Fruit fly (Drosophila melanogaster) whole organism, embryonic: ENCODE results near the gene CG14947.
A peak's percentile ranks its signal among the peaks of the same experiment; 100 is the strongest.

ENCODE experiments used
- Asciz ChIP-seq: fragments of 200-800 bp; sonication (Bioruptor generic); optimal IDR thresholded peaks from 2 replicates; lab custom pipeline; 2017; ENCODE audit warnings: missing biosample characterization, mild to moderate bottlenecking, missing genetic modification characterization, missing genetic modification reagents
- B-H2 ChIP-seq: fragments of 200-800 bp; sonication (Bioruptor generic); optimal IDR thresholded peaks from 2 replicates; lab custom pipeline; 2018; ENCODE audit warnings: missing biosample characterization, mild to moderate bottlenecking, missing genetic modification characterization
- CG1024 ChIP-seq: fragments of 200-800 bp; sonication (Bioruptor generic); IDR thresholded peaks from 2 replicates; pipeline ENCODE4 v1.3.6; 2022; ENCODE audit warnings: missing biosample characterization, missing genetic modification characterization
- CG10959 ChIP-seq: fragments of 200-800 bp; sonication (Bioruptor generic); IDR thresholded peaks from 2 replicates; pipeline ENCODE4 v1.3.6; 2022; ENCODE audit warnings: missing biosample characterization, missing genetic modification characterization
- CG10979 ChIP-seq: fragments of 200-800 bp; sonication (Bioruptor generic); optimal IDR thresholded peaks from 2 replicates; lab custom pipeline; 2018; ENCODE audit warnings: missing biosample characterization, mild to moderate bottlenecking, missing genetic modification characterization, moderate library complexity
- CG12391 ChIP-seq: fragments of 200-800 bp; sonication (Bioruptor generic); optimal IDR thresholded peaks from 3 replicates; lab custom pipeline; 2018; ENCODE audit warnings: missing biosample characterization, mild to moderate bottlenecking, missing genetic modification characterization, moderate library complexity
- CG12744 ChIP-seq: fragments of 200-800 bp; sonication (Bioruptor generic); optimal IDR thresholded peaks from 2 replicates; lab custom pipeline; 2016; ENCODE audit warnings: missing biosample characterization, missing genetic modification characterization
- CG13123 ChIP-seq: fragments of 200-800 bp; sonication (Bioruptor generic); optimal IDR thresholded peaks from 2 replicates; lab custom pipeline; 2016; ENCODE audit warnings: missing biosample characterization, missing genetic modification characterization
- CG13296 ChIP-seq: fragments of 200-800 bp; sonication (Bioruptor generic); optimal IDR thresholded peaks from 3 replicates; lab custom pipeline; 2018; ENCODE audit warnings: missing biosample characterization, mild to moderate bottlenecking, missing genetic modification characterization
- CG15269 ChIP-seq: fragments of 200-800 bp; sonication (Bioruptor generic); optimal IDR thresholded peaks from 2 replicates; lab custom pipeline; 2018; ENCODE audit warnings: missing biosample characterization, mild to moderate bottlenecking, missing genetic modification characterization, moderate library complexity
- CG17802 ChIP-seq: fragments of 200-800 bp; sonication (Bioruptor generic); optimal IDR thresholded peaks from 2 replicates; lab custom pipeline; 2018; ENCODE audit warnings: missing biosample characterization, mild to moderate bottlenecking, missing genetic modification characterization, moderate library complexity
- CG1832 ChIP-seq: fragments of 200-800 bp; sonication (Bioruptor generic); optimal IDR thresholded peaks from 2 replicates; lab custom pipeline; 2017; ENCODE audit warnings: missing biosample characterization, mild to moderate bottlenecking, missing genetic modification characterization, inconsistent platforms
- CG30020 ChIP-seq: fragments of 200-800 bp; optimal IDR thresholded peaks from 2 replicates; lab custom pipeline; 2019; ENCODE audit warnings: missing biosample characterization, mild to moderate bottlenecking, missing genetic modification characterization, moderate library complexity
- CG3065 ChIP-seq: fragments of 200-800 bp; sonication (Bioruptor generic); optimal IDR thresholded peaks from 2 replicates; lab custom pipeline; 2016; ENCODE audit warnings: missing biosample characterization, missing genetic modification characterization
- CG42726 ChIP-seq: fragments of 200-800 bp; sonication (Bioruptor generic); IDR thresholded peaks from 2 replicates; pipeline ENCODE4 v1.3.6; 2022; ENCODE audit warnings: missing biosample characterization, missing genetic modification characterization; ENCODE audit not compliant: partially characterized antibody
- CG4328 ChIP-seq: fragments of 200-800 bp; sonication (Bioruptor generic); optimal IDR thresholded peaks from 3 replicates; lab custom pipeline; 2017; ENCODE audit warnings: missing biosample characterization, missing genetic modification reagents, missing genetic modification characterization
- CG4854 ChIP-seq: fragments of 200-800 bp; sonication (Bioruptor generic); optimal IDR thresholded peaks from 2 replicates; lab custom pipeline; 2016; ENCODE audit warnings: missing biosample characterization, missing genetic modification characterization, inconsistent platforms
- CG6765 ChIP-seq: fragments of 200-800 bp; sonication (Bioruptor generic); optimal IDR thresholded peaks from 3 replicates; lab custom pipeline; 2017; ENCODE audit warnings: missing biosample characterization, mild to moderate bottlenecking, missing genetic modification characterization
- CG6813 ChIP-seq: fragments of 200-800 bp; sonication (Bioruptor generic); optimal IDR thresholded peaks from 2 replicates; lab custom pipeline; 2017; ENCODE audit warnings: missing biosample characterization, missing genetic modification characterization, mild to moderate bottlenecking, moderate library complexity, missing genetic modification reagents
- CG7357 ChIP-seq: fragments of 200-800 bp; sonication (Bioruptor generic); IDR thresholded peaks from 3 replicates; pipeline ENCODE4 v1.3.6; 2022; ENCODE audit warnings: missing biosample characterization, missing genetic modification characterization
- CG9609 ChIP-seq: fragments of 200-800 bp; sonication (Bioruptor generic); optimal IDR thresholded peaks from 3 replicates; lab custom pipeline; 2016; ENCODE audit warnings: missing biosample characterization, missing genetic modification characterization
- Dek ChIP-seq: fragments of 200-800 bp; sonication (Bioruptor generic); optimal IDR thresholded peaks from 3 replicates; lab custom pipeline; 2019; ENCODE audit warnings: missing biosample characterization, mild to moderate bottlenecking, missing genetic modification characterization, moderate library complexity
- Ets97D ChIP-seq: fragments of 200-800 bp; sonication (Bioruptor generic); optimal IDR thresholded peaks from 3 replicates; lab custom pipeline; 2016; ENCODE audit warnings: missing biosample characterization, missing genetic modification characterization
- Hr51 ChIP-seq, 2 experiments: fragments of 200-800 bp; sonication (Bioruptor generic); optimal IDR thresholded peaks; 2 replicates in 1 of 2; 3 replicates in 1 of 2; lab custom pipeline; 2016 to 2018; ENCODE audit warnings: missing biosample characterization in 2 of 2, missing genetic modification characterization in 2 of 2, mild to moderate bottlenecking in 1 of 2, moderate library complexity in 1 of 2
- Hr78 ChIP-seq, 2 experiments: fragments of 200-800 bp in 1 of 2; fragments of >200 bp in 1 of 2; sonication (Bioruptor generic) in 1 of 2; optimal IDR thresholded peaks; 2 replicates each; lab custom pipeline; 2017 to 2019; ENCODE audit warnings: missing biosample characterization in 2 of 2, missing genetic modification characterization in 2 of 2, mild to moderate bottlenecking in 1 of 2, moderate library complexity in 1 of 2
- Meics ChIP-seq: fragments of 200-800 bp; sonication (Bioruptor generic); optimal IDR thresholded peaks from 2 replicates; lab custom pipeline; 2017; ENCODE audit warnings: missing biosample characterization, mild to moderate bottlenecking, missing genetic modification characterization
- NK7.1 ChIP-seq: fragments of 200-800 bp; sonication (Bioruptor generic); optimal IDR thresholded peaks from 3 replicates; lab custom pipeline; 2016; ENCODE audit warnings: missing biosample characterization, missing genetic modification characterization
- Nf-YB ChIP-seq: fragments of 200-800 bp; sonication (Bioruptor generic); optimal IDR thresholded peaks from 3 replicates; lab custom pipeline; 2019; ENCODE audit warnings: missing biosample characterization, mild to moderate bottlenecking, missing genetic modification characterization, moderate library complexity
- ase ChIP-seq: fragments of 200-800 bp; sonication (Bioruptor generic); IDR thresholded peaks from 3 replicates; pipeline ENCODE4 v1.3.6; 2022; ENCODE audit warnings: missing biosample characterization, missing genetic modification characterization
- br ChIP-seq: fragments of >200 bp; optimal IDR thresholded peaks from 2 replicates; lab custom pipeline; 2017
- chm ChIP-seq: fragments of 200-800 bp; sonication (Bioruptor generic); IDR thresholded peaks from 2 replicates; pipeline ENCODE4 v1.3.6; 2022; ENCODE audit warnings: missing biosample characterization, missing genetic modification characterization
- ci ChIP-seq: fragments of 200-800 bp; sonication (Bioruptor generic); IDR thresholded peaks from 3 replicates; pipeline ENCODE4 v1.3.6; 2022; ENCODE audit warnings: missing biosample characterization, missing genetic modification characterization
- ewg ChIP-seq: fragments of 200-800 bp; sonication (Bioruptor generic); optimal IDR thresholded peaks from 3 replicates; lab custom pipeline; 2017; ENCODE audit warnings: mild to moderate bottlenecking, missing biosample characterization, missing genetic modification reagents, missing genetic modification characterization
- exex ChIP-seq: fragments of 200-800 bp; sonication (Bioruptor generic); optimal IDR thresholded peaks from 4 replicates; lab custom pipeline; 2018; ENCODE audit warnings: missing biosample characterization, mild to moderate bottlenecking, missing genetic modification characterization, moderate library complexity
- gcm ChIP-seq: fragments of 200-800 bp; sonication (Bioruptor generic); optimal IDR thresholded peaks from 2 replicates; lab custom pipeline; 2019; ENCODE audit warnings: missing biosample characterization, mild to moderate bottlenecking, missing genetic modification characterization, moderate library complexity
- gcm2 ChIP-seq: fragments of 200-800 bp; sonication (Bioruptor generic); optimal IDR thresholded peaks from 2 replicates; lab custom pipeline; 2016; ENCODE audit warnings: missing biosample characterization, missing genetic modification characterization
- h ChIP-seq: fragments of >200 bp; optimal IDR thresholded peaks from 2 replicates; lab custom pipeline; 2017
- hth ChIP-seq: fragments of >200 bp; optimal IDR thresholded peaks from 2 replicates; lab custom pipeline; 2017; ENCODE audit warnings: inconsistent platforms
- ind ChIP-seq: fragments of 200-800 bp; sonication (Bioruptor generic); optimal IDR thresholded peaks from 3 replicates; lab custom pipeline; 2016; ENCODE audit warnings: missing biosample characterization, missing genetic modification characterization
- lov ChIP-seq, 2 experiments: fragments of 200-800 bp in 1 of 2; fragments of >200 bp in 1 of 2; sonication (Bioruptor generic) in 1 of 2; IDR thresholded peaks in 1 of 2; optimal IDR thresholded peaks in 1 of 2; 2 replicates in 1 of 2; 3 replicates in 1 of 2; pipeline versions ENCODE4 v1.3.6 to Lab custom; 2017 to 2022; ENCODE audit warnings: missing biosample characterization in 1 of 2, missing genetic modification characterization in 1 of 2
- pho ChIP-seq: fragments of 200-800 bp; sonication (Bioruptor generic); optimal IDR thresholded peaks from 2 replicates; lab custom pipeline; 2016; ENCODE audit warnings: missing biosample characterization, missing genetic modification characterization
- row ChIP-seq: fragments of 200-800 bp; sonication (Bioruptor generic); IDR thresholded peaks from 3 replicates; pipeline ENCODE4 v1.3.6; 2022; ENCODE audit warnings: missing biosample characterization, missing genetic modification characterization
- sens-2 ChIP-seq: fragments of 200-800 bp; sonication (Bioruptor generic); IDR thresholded peaks from 2 replicates; pipeline ENCODE4 v1.3.6; 2022; ENCODE audit warnings: missing biosample characterization, missing genetic modification characterization
- seq ChIP-seq: fragments of 200-800 bp; sonication (Bioruptor generic); IDR thresholded peaks from 2 replicates; pipeline ENCODE4 v1.3.6; 2022; ENCODE audit warnings: missing biosample characterization, missing genetic modification characterization
- sr ChIP-seq: fragments of 200-800 bp; sonication (Bioruptor generic); IDR thresholded peaks from 3 replicates; pipeline ENCODE4 v1.3.6; 2022; ENCODE audit warnings: missing biosample characterization, missing genetic modification characterization
- tap ChIP-seq: fragments of 200-800 bp; optimal IDR thresholded peaks from 3 replicates; lab custom pipeline; 2019; ENCODE audit warnings: missing biosample characterization, mild to moderate bottlenecking, missing genetic modification characterization, moderate library complexity
- tin ChIP-seq: fragments of 200-800 bp; sonication (Bioruptor generic); optimal IDR thresholded peaks from 3 replicates; lab custom pipeline; 2016; ENCODE audit warnings: missing biosample characterization, missing genetic modification characterization
- tll ChIP-seq, 2 experiments: fragments of 200-800 bp in 1 of 2; fragments of >200 bp in 1 of 2; sonication (Bioruptor generic) in 1 of 2; optimal IDR thresholded peaks; 2 replicates each; lab custom pipeline; 2017 to 2019; ENCODE audit warnings: missing biosample characterization in 2 of 2, missing genetic modification characterization in 2 of 2, mild to moderate bottlenecking in 1 of 2, moderate library complexity in 1 of 2
- unc-4 ChIP-seq: fragments of 200-800 bp; sonication (Bioruptor generic); IDR thresholded peaks from 2 replicates; pipeline ENCODE4 v1.3.6; 2022; ENCODE audit warnings: missing biosample characterization, missing genetic modification characterization; ENCODE audit not compliant: partially characterized antibody

CG14947 gene

dm6 chr2L:12108779-12109564 lies 33.1 kb downstream of the CG14947 start, which contains the start of the genes Rab6 and Phae1 (continued):
- TF ChIP-seq gcm2 (GFP tag; lab: Kevin White, UChicago) (no peak), CG7357 (GFP tag; lab: Robert Waterston, UW) (no peak), gcm (GFP tag; lab: Kevin White, UChicago) (no peak), CG4854 (GFP tag; lab: Kevin White, UChicago) (no peak), CG15269 (tag; lab: Kevin White, UChicago) (no peak), B-H2 (no peak), Asciz (GFP tag; lab: Kevin White, UChicago) (no peak), CG3065 (GFP tag; lab: Kevin White, UChicago) (no peak), CG30020 (tag; lab: Kevin White, UChicago) (no peak), sr (GFP tag; lab: Robert Waterston, UW) (no peak), sens-2 (no peak), h (lab: Kevin White, UChicago) (no peak), tin (no peak), seq (GFP tag; lab: Robert Waterston, UW) (peak; percentile 18; the same call in 1 of the 2 replicates), CG6813 (GFP tag; lab: Kevin White, UChicago) (no peak), unc-4 (GFP tag; lab: Robert Waterston, UW) (peak; percentile 83), CG9609 (GFP tag; lab: Kevin White, UChicago) (no peak), ci (GFP tag; lab: Robert Waterston, UW) (no peak), ind (GFP tag; lab: Kevin White, UChicago) (no peak), pho (GFP tag; lab: Kevin White, UChicago) (no peak), CG1024 (no peak), Hr78 (GFP tag; optimal IDR thresholded peaks at IDR 0.05; lab: Kevin White, UChicago) (no peak), br (lab: Kevin White, UChicago) (no peak), Meics (GFP tag; lab: Kevin White, UChicago) (no peak), lov (optimal IDR thresholded peaks at IDR 0.05; lab: Kevin White, UChicago) (no peak), lov (GFP tag; IDR thresholded peaks at IDR 0.05; lab: Robert Waterston, UW) (no peak), tap (tag; lab: Kevin White, UChicago) (no peak), CG4328 (no peak), Hr51 (GFP tag; optimal IDR thresholded peaks at IDR 0.05; lab: Kevin White, UChicago) (no peak), tll (GFP tag; optimal IDR thresholded peaks at IDR 0.05; lab: Kevin White, UChicago) (peak in 1 of 2 experiments; percentile 40), CG10959 (GFP tag; lab: Robert Waterston, UW) (no peak), CG12744 (GFP tag; lab: Kevin White, UChicago) (no peak), CG42726 (GFP tag; lab: Robert Waterston, UW) (peak; percentile 42; the same call in 1 of the 2 replicates), row (GFP tag; lab: Robert Waterston, UW) (0 out of 3 replicates have a peak, but pooled peaks have one; percentile 24), ewg (GFP tag; lab: Kevin White, UChicago) (no peak), CG12391 (peak; percentile 20), hth (no peak), exex (tag; lab: Kevin White, UChicago) (peak; percentile 87), ase (no peak), NK7.1 (GFP tag; lab: Kevin White, UChicago) (no peak), CG17802 (no peak), Dek (tag; lab: Kevin White, UChicago) (no peak), Ets97D (peak; percentile 55), CG6765 (GFP tag; lab: Kevin White, UChicago) (no peak), chm (GFP tag; lab: Robert Waterston, UW) (no peak), CG1832 (GFP tag; lab: Kevin White, UChicago) (no peak), CG10979 (tag; lab: Kevin White, UChicago) (no peak), CG13123 (GFP tag; lab: Kevin White, UChicago) (no peak), Nf-YB (GFP tag; lab: Kevin White, UChicago) (peak; percentile 13), CG13296 (GFP tag; lab: Kevin White, UChicago) (no peak)
